Fruit fly (Drosophila melanogaster): ENCODE data around the gene CG32640.

DNA sequence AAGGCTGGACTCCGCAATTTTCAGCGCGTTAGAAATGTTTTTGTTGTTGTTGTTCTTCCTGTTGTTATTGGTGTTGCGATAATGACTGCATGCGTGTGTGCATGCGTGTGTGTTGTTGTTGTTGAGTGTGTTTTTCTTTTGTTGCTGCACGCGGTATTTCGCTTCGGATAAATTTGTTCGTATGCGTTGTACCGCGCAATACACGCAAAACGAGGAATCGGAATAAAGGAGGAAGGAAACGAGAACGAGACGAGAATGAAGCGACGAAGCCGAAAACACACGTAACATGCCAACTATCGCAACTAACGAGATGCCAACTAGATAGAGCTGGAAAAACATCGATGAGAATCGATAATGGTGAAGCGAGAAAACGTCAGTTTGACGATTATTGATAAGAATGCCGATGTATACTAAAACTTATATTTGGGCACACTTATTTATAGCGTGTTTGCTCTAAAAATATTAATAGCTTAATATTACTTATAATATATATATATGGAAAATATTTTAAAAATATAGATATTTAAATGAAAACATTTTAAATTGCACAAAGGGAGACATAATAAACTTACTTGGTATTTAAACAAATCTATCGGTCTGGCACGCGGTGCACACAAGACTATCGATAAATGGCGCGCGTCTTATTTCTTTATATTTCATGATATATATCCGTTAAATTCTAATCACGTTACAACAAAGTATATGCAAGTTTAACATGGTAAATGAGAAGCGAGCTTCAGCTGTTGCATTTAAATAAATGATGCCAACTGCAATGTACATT is 33.7 kb downstream of the CG32640 start, which contains the start of gene sno:
- TF ChIP-seq CTCF (optimal IDR thresholded peaks at IDR 0.05) (no peak), CG8478 (optimal IDR thresholded peaks at IDR 0.05) (no peak)
